Worm (Caenorhabditis elegans) whole organism, L4 larva: ENCODE measurements around the gene osg-1.

ENCODE experiments used
- F10B5.3 ChIP-seq: sonication (generic microtip); optimal IDR thresholded peaks from 2 replicates; lab custom pipeline; 2016; ENCODE audit warnings: mild to moderate bottlenecking, missing genetic modification characterization, missing compliant biosample characterization
- F26F4.8 ChIP-seq: fragments of 200-800 bp; sonication (Bioruptor generic); conservative IDR thresholded peaks from 2 replicates; pipeline ENCODE4 v1.3.6; 2022; ENCODE audit warnings: missing genetic modification characterization, missing compliant biosample characterization
- Y105C5A.15 ChIP-seq: fragments of 200-800 bp; sonication (Bioruptor generic); IDR thresholded peaks from 2 replicates; pipeline ENCODE4 v1.3.6; 2022; ENCODE audit warnings: missing genetic modification characterization, missing compliant biosample characterization
- ZK546.5 ChIP-seq, 2 experiments: sonication (generic microtip); optimal IDR thresholded peaks; 2 replicates each; lab custom pipeline; 2017; ENCODE audit warnings: missing biosample characterization in 2 of 2, missing genetic modification characterization in 2 of 2
- aha-1 ChIP-seq: fragments of 150-350 bp; peaks from one replicate; lab custom pipeline; 2014; ENCODE audit warnings: missing biosample characterization, missing genetic modification characterization
- ama-1 ChIP-seq: fragments of 150-350 bp; optimal IDR thresholded peaks from 2 replicates; lab custom pipeline; 2014; ENCODE audit warnings: inconsistent platforms, mixed read lengths
- arid-1 ChIP-seq: fragments of 200-800 bp; sonication (Bioruptor generic); conservative IDR thresholded peaks from 2 replicates; pipeline ENCODE4 v1.3.6; 2022; ENCODE audit warnings: missing genetic modification reagents, missing genetic modification characterization, missing compliant biosample characterization
- attf-4 ChIP-seq: sonication (generic microtip); optimal IDR thresholded peaks from 3 replicates; lab custom pipeline; 2017; ENCODE audit warnings: missing biosample characterization, missing genetic modification characterization
- ceh-32 ChIP-seq: sonication (generic microtip); optimal IDR thresholded peaks from 2 replicates; lab custom pipeline; 2016; ENCODE audit warnings: mild to moderate bottlenecking, missing genetic modification characterization, missing compliant biosample characterization; ENCODE audit not compliant: poor library complexity
- ceh-82 ChIP-seq: sonication (generic microtip); optimal IDR thresholded peaks from 2 replicates; lab custom pipeline; 2017; ENCODE audit warnings: missing biosample characterization, missing genetic modification characterization
- ces-1 ChIP-seq: fragments of 150-350 bp; sonication (generic microtip); optimal IDR thresholded peaks from 4 replicates; lab custom pipeline; 2014; ENCODE audit warnings: missing biosample characterization, missing genetic modification reagents, missing genetic modification characterization
- cey-2 ChIP-seq: sonication (generic microtip); optimal IDR thresholded peaks from 3 replicates; lab custom pipeline; 2017; ENCODE audit warnings: missing genetic modification characterization, mild to moderate bottlenecking, missing compliant biosample characterization, antibody characterized with exemption, borderline replicate concordance; ENCODE audit not compliant: insufficient read depth
- daf-16 ChIP-seq, 3 experiments: sonication (generic microtip); optimal IDR thresholded peaks; 2 replicates each; lab custom pipeline; 2016 to 2017; ENCODE audit warnings: missing genetic modification characterization in 3 of 3, missing genetic modification reagents in 3 of 3, mild to moderate bottlenecking in 2 of 3, missing compliant biosample characterization in 2 of 3, missing biosample characterization in 1 of 3, moderate library complexity in 1 of 3
- dpl-1 ChIP-seq: fragments of 150-350 bp; optimal IDR thresholded peaks from 2 replicates; lab custom pipeline; 2014; ENCODE audit warnings: missing biosample characterization, missing genetic modification reagents, missing genetic modification characterization
- dve-1 ChIP-seq: sonication (generic microtip); optimal IDR thresholded peaks from 2 replicates; lab custom pipeline; 2017; ENCODE audit warnings: antibody characterized with exemption, mild to moderate bottlenecking, missing genetic modification characterization, missing compliant biosample characterization; ENCODE audit not compliant: insufficient read depth
- egl-27 ChIP-seq: sonication (generic microtip); optimal IDR thresholded peaks from 3 replicates; lab custom pipeline; 2017; ENCODE audit warnings: missing biosample characterization, missing genetic modification reagents, missing genetic modification characterization
- fos-1 ChIP-seq: fragments of 150-350 bp; optimal IDR thresholded peaks from 2 replicates; lab custom pipeline; 2014; ENCODE audit warnings: missing biosample characterization, missing genetic modification characterization
- hif-1 ChIP-seq, 2 experiments: sonication (generic microtip); optimal IDR thresholded peaks; 2 replicates each; lab custom pipeline; 2016 to 2017; ENCODE audit warnings: missing compliant biosample characterization in 2 of 2, missing genetic modification characterization in 2 of 2, missing genetic modification reagents in 2 of 2, missing genotype in 2 of 2, mild to moderate bottlenecking in 1 of 2
- hlh-11 ChIP-seq: fragments of 200-800 bp; sonication (Bioruptor generic); optimal IDR thresholded peaks from 2 replicates; lab custom pipeline; 2018; ENCODE audit warnings: mild to moderate bottlenecking, missing genetic modification characterization, missing compliant biosample characterization
- hlh-30 ChIP-seq: sonication (generic microtip); optimal IDR thresholded peaks from 2 replicates; lab custom pipeline; 2017; ENCODE audit warnings: antibody characterized with exemption, mild to moderate bottlenecking, missing genetic modification characterization, missing compliant biosample characterization; ENCODE audit not compliant: insufficient read depth
- jun-1 ChIP-seq: fragments of 150-350 bp; optimal IDR thresholded peaks from 2 replicates; lab custom pipeline; 2014; ENCODE audit warnings: missing biosample characterization, missing genetic modification reagents, missing genetic modification characterization
- lim-7 ChIP-seq: fragments of 200-800 bp; sonication (Bioruptor generic); IDR thresholded peaks from 2 replicates; pipeline ENCODE4 v1.3.6; 2022; ENCODE audit warnings: missing genetic modification characterization, missing compliant biosample characterization
- lin-29 ChIP-seq: fragments of 200-800 bp; sonication (Bioruptor generic); IDR thresholded peaks from 2 replicates; pipeline ENCODE4 v1.3.6; 2022; ENCODE audit warnings: missing genetic modification reagents, missing genetic modification characterization, missing compliant biosample characterization
- lsy-2 ChIP-seq, 2 experiments: fragments of 150-350 bp in 1 of 2; sonication (generic microtip) in 1 of 2; optimal IDR thresholded peaks; 2 replicates each; lab custom pipeline; 2014 to 2017; ENCODE audit warnings: missing biosample characterization in 2 of 2, missing genetic modification characterization in 2 of 2
- mdl-1 ChIP-seq, 2 experiments: fragments of 150-350 bp in 1 of 2; sonication (generic microtip) in 1 of 2; optimal IDR thresholded peaks; 2 replicates each; lab custom pipeline; 2014 to 2017; ENCODE audit warnings: missing biosample characterization in 2 of 2, missing genetic modification characterization in 2 of 2
- mep-1 ChIP-seq: fragments of 150-350 bp; sonication (generic microtip); optimal IDR thresholded peaks from 3 replicates; lab custom pipeline; 2014; ENCODE audit warnings: missing biosample characterization, missing genetic modification characterization
- mxl-2 ChIP-seq: fragments of 200-800 bp; sonication (Bioruptor generic); conservative IDR thresholded peaks from 2 replicates; pipeline ENCODE4 v1.3.6; 2022; ENCODE audit warnings: missing genetic modification reagents, missing genetic modification characterization, missing compliant biosample characterization
- nhr-102 ChIP-seq: sonication (generic microtip); optimal IDR thresholded peaks from 2 replicates; lab custom pipeline; 2016; ENCODE audit warnings: mild to moderate bottlenecking, missing genetic modification characterization, moderate library complexity, missing compliant biosample characterization
- nhr-11 ChIP-seq: fragments of 150-350 bp; optimal IDR thresholded peaks from 2 replicates; lab custom pipeline; 2014; ENCODE audit warnings: missing biosample characterization, missing genetic modification characterization
- nhr-111 ChIP-seq: fragments of 200-800 bp; sonication (Bioruptor generic); optimal IDR thresholded peaks from 2 replicates; lab custom pipeline; 2018; ENCODE audit warnings: mild to moderate bottlenecking, missing genetic modification characterization, missing compliant biosample characterization
- nhr-25 ChIP-seq: sonication (generic microtip); optimal IDR thresholded peaks from 2 replicates; lab custom pipeline; 2017; ENCODE audit warnings: missing genetic modification characterization, mild to moderate bottlenecking, missing compliant biosample characterization, antibody characterized with exemption, moderate library complexity, borderline replicate concordance; ENCODE audit not compliant: insufficient read depth
- nhr-28 ChIP-seq: fragments of 150-350 bp; optimal IDR thresholded peaks from 2 replicates; lab custom pipeline; 2014; ENCODE audit warnings: missing biosample characterization, missing genetic modification characterization
- nhr-6 ChIP-seq: fragments of 150-350 bp; optimal IDR thresholded peaks from 2 replicates; lab custom pipeline; 2014; ENCODE audit warnings: missing biosample characterization, missing genetic modification characterization
- nhr-77 ChIP-seq: fragments of 150-350 bp; optimal IDR thresholded peaks from 2 replicates; lab custom pipeline; 2014; ENCODE audit warnings: missing biosample characterization, missing genetic modification characterization
- php-3 ChIP-seq: fragments of 200-800 bp; sonication (Bioruptor generic); IDR thresholded peaks from 2 replicates; pipeline ENCODE4 v1.3.6; 2022; ENCODE audit warnings: missing genetic modification reagents, missing genetic modification characterization, missing compliant biosample characterization
- pqm-1 ChIP-seq: sonication (generic microtip); optimal IDR thresholded peaks from 2 replicates; lab custom pipeline; 2017; ENCODE audit warnings: missing biosample characterization, missing genetic modification characterization
- set-16 ChIP-seq: fragments of 200-800 bp; sonication (Bioruptor generic); IDR thresholded peaks from 2 replicates; pipeline ENCODE4 v1.3.6; 2022; ENCODE audit warnings: missing genetic modification reagents, missing genetic modification characterization, missing compliant biosample characterization
- spr-1 ChIP-seq: sonication (generic microtip); optimal IDR thresholded peaks from 2 replicates; lab custom pipeline; 2016; ENCODE audit warnings: mild to moderate bottlenecking, missing genetic modification characterization, missing compliant biosample characterization
- spr-3 ChIP-seq: fragments of 200-800 bp; sonication (Bioruptor generic); optimal IDR thresholded peaks from 2 replicates; lab custom pipeline; 2018; ENCODE audit warnings: mild to moderate bottlenecking, missing genetic modification characterization, missing compliant biosample characterization
- tag-97 ChIP-seq: fragments of 200-800 bp; sonication (Bioruptor generic); IDR thresholded peaks from 2 replicates; pipeline ENCODE4 v1.3.6; 2022; ENCODE audit warnings: missing genetic modification characterization, missing compliant biosample characterization
- unc-130 ChIP-seq: sonication (generic microtip); optimal IDR thresholded peaks from 2 replicates; lab custom pipeline; 2016; ENCODE audit warnings: missing genetic modification reagents, missing genetic modification characterization, missing compliant biosample characterization
- vab-7 ChIP-seq: fragments of 200-800 bp; sonication (Bioruptor generic); IDR thresholded peaks from 2 replicates; pipeline ENCODE4 v1.3.6; 2022; ENCODE audit warnings: missing genetic modification reagents, missing genetic modification characterization, missing compliant biosample characterization
- zfp-3 ChIP-seq: fragments of 200-800 bp; sonication (Bioruptor generic); conservative IDR thresholded peaks from 2 replicates; pipeline ENCODE4 v1.3.6; 2022; ENCODE audit warnings: missing genetic modification reagents, missing genetic modification characterization, missing compliant biosample characterization
- zip-2 ChIP-seq: fragments of 150-350 bp; optimal IDR thresholded peaks from 2 replicates; lab custom pipeline; 2014; ENCODE audit warnings: missing biosample characterization, missing genetic modification characterization
- ztf-7 ChIP-seq: fragments of 150-350 bp; optimal IDR thresholded peaks from 2 replicates; lab custom pipeline; 2014; ENCODE audit warnings: missing biosample characterization, missing genetic modification characterization

Gene osg-1

DNA sequence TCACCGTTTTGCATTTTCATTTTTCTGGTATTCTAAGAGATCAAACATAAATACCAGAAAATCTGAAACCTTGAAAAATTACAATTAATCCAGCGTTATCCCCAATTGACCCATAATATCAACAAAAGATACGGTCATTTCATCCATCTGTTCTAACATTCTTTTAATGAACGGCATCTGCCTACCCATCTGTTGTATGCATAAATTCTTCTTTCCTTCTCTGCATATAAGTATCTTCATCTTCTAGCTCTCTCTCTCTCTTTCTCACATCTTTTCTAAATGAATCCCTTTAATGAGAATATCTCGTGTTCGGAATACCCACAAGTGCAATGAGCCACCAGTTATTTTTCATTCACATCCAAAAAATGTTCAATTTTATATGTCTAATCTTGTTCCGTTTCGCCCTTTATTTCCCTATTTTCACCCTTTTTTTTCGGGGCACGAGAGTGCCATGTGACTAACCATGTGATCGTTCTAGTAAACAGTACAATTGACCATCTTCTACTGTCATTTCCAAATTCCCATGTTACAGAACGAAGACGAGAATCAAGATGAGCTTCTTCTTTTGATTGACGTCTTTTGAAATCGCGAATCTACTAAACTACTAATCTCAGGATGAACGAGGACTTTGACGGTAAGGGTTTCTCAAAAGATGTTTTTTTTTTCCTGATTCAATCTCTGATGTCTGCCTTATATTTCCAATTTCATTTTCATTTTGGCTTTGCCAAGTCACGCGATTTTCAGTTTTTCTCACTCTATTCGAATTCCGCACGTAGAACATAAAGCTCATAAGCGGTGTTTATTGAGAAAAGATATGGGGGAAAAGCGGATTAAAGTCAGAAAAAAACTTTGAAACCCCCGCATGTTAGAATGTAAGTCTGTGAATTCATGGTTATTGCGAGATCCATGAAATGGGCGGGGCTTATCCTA is 14.3 kb downstream of the osg-1 start, which contains the start of gene R02F2.1:
Gene R02F2.1, plus strand, starts transcription at position 528 of the 930 bp plus-strand sequence.
- TF ChIP-seq ZK546.5 (tag; optimal IDR thresholded peaks at IDR 0.05; lab: Kevin White, UChicago) (no peak), hlh-11 (tag; lab: Kevin White, UChicago) (peak; percentile 30), nhr-28 (tag; lab: Kevin White, UChicago) (peak; percentile 32), nhr-102 (no peak), dpl-1 (GFP tag; lab: Kevin White, UChicago) (no peak), Y105C5A.15 (GFP tag; lab: Robert Waterston, UW) (no peak), nhr-111 (GFP tag; lab: Kevin White, UChicago) (no peak), attf-4 (no peak), lsy-2 (tag; optimal IDR thresholded peaks at IDR 0.05; lab: Kevin White, UChicago) (peak in 1 of 2 experiments; percentile 0), mxl-2 (GFP tag; lab: Robert Waterston, UW) (0 out of 2 replicates have a peak, but pooled peaks have one; percentile 5), vab-7 (GFP tag; lab: Robert Waterston, UW) (no peak), ces-1 (GFP tag; lab: Kevin White, UChicago) (no peak), mep-1 (tag; lab: Kevin White, UChicago) (peak; percentile 17), php-3 (GFP tag; lab: Robert Waterston, UW) (no peak), nhr-6 (tag; lab: Kevin White, UChicago) (peak; percentile 0), egl-27 (tag; lab: Kevin White, UChicago) (no peak), hlh-30 (peak; percentile 90), dve-1 (peak; percentile 59), ama-1 (lab: Kevin White, UChicago) (peak; percentile 36), F10B5.3 (no peak), lim-7 (GFP tag; lab: Robert Waterston, UW) (0 out of 2 replicates have a peak, but pooled peaks have one; percentile 18), mdl-1 (tag; optimal IDR thresholded peaks at IDR 0.05; lab: Kevin White, UChicago) (peak in 1 of 2 experiments; percentile 50), unc-130 (GFP tag; lab: Kevin White, UChicago) (no peak), jun-1 (no peak), zip-2 (tag; lab: Kevin White, UChicago) (no peak), daf-16 (GFP tag; optimal IDR thresholded peaks at IDR 0.05; lab: Kevin White, UChicago) (no peak), daf-16 (tag; optimal IDR thresholded peaks at IDR 0.05; lab: Kevin White, UChicago) (peak; percentile 67), aha-1 (tag; lab: Kevin White, UChicago) (peak; percentile 83), hif-1 (tag; optimal IDR thresholded peaks at IDR 0.05; lab: Kevin White, UChicago) (peak in 1 of 2 experiments; percentile 38)
- TF ChIP-seq, all 104 proteins: peak for 14

DNA sequence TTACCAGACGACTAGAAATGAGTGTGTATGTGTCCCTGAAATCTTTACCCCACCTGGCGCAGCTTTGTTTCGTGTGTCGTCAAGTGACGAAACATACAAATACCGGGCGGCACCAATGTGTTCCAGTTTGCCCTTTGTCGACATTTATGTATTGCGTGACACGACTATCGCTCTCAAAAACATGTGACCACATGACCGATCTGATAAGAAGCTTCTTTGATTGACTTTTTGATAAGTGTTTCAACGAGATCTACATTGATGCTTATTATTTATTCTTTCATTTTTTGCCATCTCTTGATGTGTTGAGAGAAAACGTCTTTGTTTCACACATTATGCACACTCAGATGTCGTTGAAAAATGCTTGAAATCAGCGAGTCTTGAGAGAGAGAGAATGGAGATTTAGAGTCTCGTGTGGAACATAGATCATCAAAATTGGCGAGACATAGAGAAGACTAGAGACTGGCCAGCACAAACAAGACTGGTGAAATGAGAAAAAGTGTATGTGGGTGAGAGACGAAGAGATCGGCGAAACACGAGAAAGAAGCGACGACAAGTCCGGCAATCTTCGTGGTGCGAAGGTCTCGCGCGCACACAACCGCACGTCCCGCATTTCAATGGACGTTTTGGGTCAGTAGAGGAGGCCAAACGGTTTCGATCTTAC is 15.7 kb downstream of the osg-1 start:
- TF ChIP-seq lsy-2 (tag; optimal IDR thresholded peaks at IDR 0.05; lab: Kevin White, UChicago) (peak; percentile 57 to 63), nhr-25 (peak; percentile 57), mdl-1 (tag; optimal IDR thresholded peaks at IDR 0.05; lab: Kevin White, UChicago) (peak; percentile 7 to 83), pqm-1 (tag; lab: Kevin White, UChicago) (peak; percentile 74), zfp-3 (GFP tag; lab: Robert Waterston, UW) (0 out of 2 replicates have a peak, but pooled peaks have one; percentile 30), F26F4.8 (GFP tag; lab: Robert Waterston, UW) (no peak), spr-3 (no peak), nhr-77 (peak; percentile 45), spr-1 (tag; lab: Kevin White, UChicago) (no peak), dpl-1 (GFP tag; lab: Kevin White, UChicago) (peak; percentile 15), cey-2 (tag; lab: Kevin White, UChicago) (peak; percentile 34), set-16 (GFP tag; lab: Robert Waterston, UW) (peak; percentile 43; the same call in 1 of the 2 replicates), lin-29 (GFP tag; lab: Robert Waterston, UW) (no peak), nhr-102 (peak; percentile 42), nhr-11 (tag; lab: Kevin White, UChicago) (peak; percentile 46), arid-1 (GFP tag; lab: Robert Waterston, UW) (no peak), ceh-32 (tag; lab: Kevin White, UChicago) (no peak), fos-1 (tag; lab: Kevin White, UChicago) (no peak), hif-1 (tag; optimal IDR thresholded peaks at IDR 0.05; lab: Kevin White, UChicago) (peak in 1 of 2 experiments; percentile 48), ztf-7 (peak; percentile 93), ceh-82 (no peak), dve-1 (peak; percentile 92), tag-97 (GFP tag; lab: Robert Waterston, UW) (no peak), hlh-11 (tag; lab: Kevin White, UChicago) (peak; percentile 94)
